Worm (Caenorhabditis elegans): ENCODE measurements around the gene srh-172.

The srh-172 gene

DNA sequence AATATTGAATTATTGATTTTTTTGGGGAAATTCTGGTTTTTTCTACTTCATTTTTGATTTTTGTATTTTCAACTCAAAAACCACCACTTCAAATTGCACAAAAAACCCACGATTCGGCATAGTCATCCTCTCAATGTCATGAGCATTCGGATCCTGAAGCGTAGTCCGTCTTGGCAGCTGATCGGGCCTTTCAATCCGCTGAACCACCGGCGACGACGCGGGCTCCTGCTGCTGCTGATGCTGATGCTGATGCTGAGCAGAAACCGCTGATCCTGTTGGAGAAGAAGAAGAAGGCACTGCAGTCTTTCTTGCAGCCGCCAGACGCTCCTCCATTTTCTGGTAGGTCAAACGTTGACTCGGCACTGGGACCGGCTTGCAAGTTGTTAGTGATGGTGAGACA, 40.3 kb downstream of the srh-172 start:
- TF ChIP-seq ces-1 (GFP tag; optimal IDR thresholded peaks at IDR 0.05) = no peak
- no peak for TF ChIP-seq bed-3 (GFP tag; optimal IDR thresholded peaks at IDR 0.05)
- TF ChIP-seq unc-120 (tag; optimal IDR thresholded peaks at IDR 0.05; ENCODE audit: poor library complexity, severe bottlenecking) = no peak
- TF ChIP-seq nhr-28 (tag; optimal IDR thresholded peaks at IDR 0.05) = no peak
- TF ChIP-seq tbx-8 (GFP tag; optimal IDR thresholded peaks at IDR 0.05) = no peak
- TF ChIP-seq blmp-1 (tag; optimal IDR thresholded peaks at IDR 0.05) = no peak
- no peak for TF ChIP-seq elt-3 (tag; optimal IDR thresholded peaks at IDR 0.05)
- no peak for TF ChIP-seq M03D4.4 (tag; optimal IDR thresholded peaks at IDR 0.05)
- TF ChIP-seq lsy-2 (tag; optimal IDR thresholded peaks at IDR 0.05) = no peak
- no peak for TF ChIP-seq snpc-4 (tag; optimal IDR thresholded peaks at IDR 0.05)
- no peak for TF ChIP-seq ham-2 (GFP tag; optimal IDR thresholded peaks at IDR 0.05)
- no peak for TF ChIP-seq ztf-11 (tag; optimal IDR thresholded peaks at IDR 0.05)
- TF ChIP-seq hlh-1 (tag; optimal IDR thresholded peaks at IDR 0.05) = no peak
- TF ChIP-seq nhr-237 (tag; optimal IDR thresholded peaks at IDR 0.05) = no peak
- no peak for TF ChIP-seq nhr-12 (tag; optimal IDR thresholded peaks at IDR 0.05)
- TF ChIP-seq ceh-39 (tag; optimal IDR thresholded peaks at IDR 0.05) = no peak
- TF ChIP-seq pha-4 (tag; optimal IDR thresholded peaks at IDR 0.05) = no peak
- no peak for TF ChIP-seq mab-5 (tag; optimal IDR thresholded peaks at IDR 0.05)

DNA sequence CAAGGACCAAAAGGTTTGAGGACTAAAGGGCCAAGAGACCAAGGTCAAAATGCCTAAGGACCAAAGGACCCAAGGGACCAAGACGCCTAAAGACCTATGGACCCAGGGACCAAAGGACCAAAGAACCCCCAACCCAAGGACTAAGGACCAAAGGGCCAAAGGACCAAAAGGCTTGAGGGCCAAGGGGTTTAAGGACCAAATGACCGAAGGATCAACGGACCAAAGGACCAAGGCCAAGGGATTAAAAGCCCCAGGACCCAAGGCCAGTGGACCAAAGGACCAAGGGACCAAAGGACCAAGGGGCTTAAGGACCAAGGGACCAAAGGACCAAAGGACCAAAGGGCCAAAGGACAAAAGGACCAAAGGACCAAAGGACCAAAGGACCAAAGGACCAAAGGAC, 40.9 kb downstream of the srh-172 start:
- TF ChIP-seq nhr-12 (tag; optimal IDR thresholded peaks at IDR 0.05) (no peak), nhr-237 (tag; optimal IDR thresholded peaks at IDR 0.05) (no peak), ceh-83 (GFP tag; optimal IDR thresholded peaks at IDR 0.05) (no peak), M03D4.4 (tag; optimal IDR thresholded peaks at IDR 0.05) (no peak), lsy-2 (tag; optimal IDR thresholded peaks at IDR 0.05) (no peak), blmp-1 (tag; optimal IDR thresholded peaks at IDR 0.05) (no peak), cnd-1 (tag; optimal IDR thresholded peaks at IDR 0.05) (no peak), ham-2 (GFP tag; optimal IDR thresholded peaks at IDR 0.05) (no peak), snpc-4 (tag; optimal IDR thresholded peaks at IDR 0.05) (no peak), mep-1 (tag; optimal IDR thresholded peaks at IDR 0.05) (no peak), nhr-2 (tag; optimal IDR thresholded peaks at IDR 0.05) (no peak), ceh-43 (GFP tag; optimal IDR thresholded peaks at IDR 0.05) (no peak), unc-62 (GFP tag; optimal IDR thresholded peaks at IDR 0.05) (no peak), sem-2 (GFP tag; optimal IDR thresholded peaks at IDR 0.05) (no peak)

DNA sequence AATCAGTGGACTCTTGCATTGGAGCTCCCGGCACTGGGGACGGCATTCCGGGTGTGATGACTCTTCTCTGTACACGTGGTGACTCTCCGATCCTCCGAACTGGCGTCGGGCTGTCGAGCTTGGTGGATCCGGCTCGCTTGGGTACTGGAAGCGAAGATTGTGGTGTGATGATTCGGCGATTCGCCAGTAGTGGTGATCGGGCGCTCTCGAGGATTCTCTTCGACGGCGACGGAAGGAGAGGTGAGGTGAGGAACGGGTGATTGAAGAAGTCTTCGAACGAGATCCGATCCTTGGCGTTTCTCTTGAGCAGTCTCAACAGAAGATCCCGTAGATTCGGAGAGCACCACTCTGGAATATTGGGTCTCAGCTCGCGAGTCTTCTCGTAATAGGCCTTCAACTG, 41.8 kb downstream of the srh-172 start:
- TF ChIP-seq lin-13 (tag; optimal IDR thresholded peaks at IDR 0.05) (no peak), pha-4 (tag; optimal IDR thresholded peaks at IDR 0.05) (no peak), nhr-12 (tag; optimal IDR thresholded peaks at IDR 0.05) (no peak), unc-39 (tag; optimal IDR thresholded peaks at IDR 0.05) (no peak), sptf-1 (tag; optimal IDR thresholded peaks at IDR 0.05) (no peak), mab-5 (tag; optimal IDR thresholded peaks at IDR 0.05) (no peak), nhr-237 (tag; optimal IDR thresholded peaks at IDR 0.05) (no peak), mep-1 (tag; optimal IDR thresholded peaks at IDR 0.05) (no peak), unc-120 (tag; optimal IDR thresholded peaks at IDR 0.05; ENCODE audit: poor library complexity, severe bottlenecking) (no peak), snpc-4 (tag; optimal IDR thresholded peaks at IDR 0.05) (no peak), zip-8 (tag; optimal IDR thresholded peaks at IDR 0.05) (no peak), ceh-83 (GFP tag; optimal IDR thresholded peaks at IDR 0.05) (no peak)

DNA sequence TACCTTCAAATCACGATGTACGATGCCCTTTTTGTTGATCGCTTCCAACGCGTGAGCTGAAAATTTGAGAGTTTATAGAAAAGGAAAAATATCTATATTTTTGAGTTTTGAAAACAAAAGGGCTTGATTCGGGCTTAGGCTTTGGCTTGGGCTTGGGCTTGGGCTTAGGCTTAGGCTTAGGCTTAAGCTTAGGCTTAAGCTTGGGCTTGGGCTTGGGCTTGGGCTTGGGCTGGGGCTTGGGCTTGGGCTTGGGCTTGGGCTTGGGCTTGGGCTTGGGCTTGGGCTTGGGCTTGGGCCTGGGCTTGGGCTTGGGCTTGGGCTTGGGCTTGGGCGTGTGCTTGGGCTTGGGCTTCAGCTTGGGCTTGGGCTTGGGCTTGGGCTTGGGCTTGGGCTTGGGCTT, 43.4 kb downstream of the srh-172 start:
- TF ChIP-seq sptf-1 (tag; optimal IDR thresholded peaks at IDR 0.05) = peak; percentile 3
- TF ChIP-seq unc-120 (tag; optimal IDR thresholded peaks at IDR 0.05; ENCODE audit: poor library complexity, severe bottlenecking) = no peak
- TF ChIP-seq bed-3 (GFP tag; optimal IDR thresholded peaks at IDR 0.05) = no peak
- TF ChIP-seq ces-1 (GFP tag; optimal IDR thresholded peaks at IDR 0.05) = no peak
- no peak for TF ChIP-seq lin-32 (GFP tag; optimal IDR thresholded peaks at IDR 0.05)

DNA sequence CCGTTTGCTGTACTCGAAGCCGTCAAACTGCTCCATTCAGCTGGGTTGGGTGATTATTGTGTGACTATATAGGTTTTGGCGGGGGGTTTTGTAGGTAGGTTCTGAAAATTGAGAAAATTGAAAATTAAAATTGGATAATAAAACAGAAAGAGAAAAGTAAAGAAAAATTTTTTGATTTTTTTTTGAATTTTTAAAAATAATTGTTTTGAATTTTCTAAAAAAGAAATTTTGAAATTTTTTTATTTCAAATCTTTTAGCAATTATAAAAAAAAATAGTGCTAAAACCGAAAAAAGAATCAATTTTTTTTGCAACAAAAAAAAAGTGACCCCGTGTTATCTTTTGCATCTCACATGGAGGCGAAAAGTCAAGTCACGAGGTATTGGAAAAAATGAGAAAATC, 45.5 kb downstream of the srh-172 start, which contains the start of gene unc-51:
TSS of gene unc-51 (minus strand) at position 101 of the 400 bp plus-strand sequence.
- no peak for TF ChIP-seq sem-2 (GFP tag; optimal IDR thresholded peaks at IDR 0.05)
- no peak for TF ChIP-seq nhr-12 (tag; optimal IDR thresholded peaks at IDR 0.05)
- TF ChIP-seq ceh-39 (tag; optimal IDR thresholded peaks at IDR 0.05) = no peak
- TF ChIP-seq bed-3 (GFP tag; optimal IDR thresholded peaks at IDR 0.05) = no peak
- TF ChIP-seq nhr-2 (tag; optimal IDR thresholded peaks at IDR 0.05) = no peak
- no peak for TF ChIP-seq unc-39 (tag; optimal IDR thresholded peaks at IDR 0.05)
- TF ChIP-seq lin-13 (tag; optimal IDR thresholded peaks at IDR 0.05) = no peak
- TF ChIP-seq mls-2 (tag; optimal IDR thresholded peaks at IDR 0.05) = no peak
- TF ChIP-seq ztf-11 (tag; optimal IDR thresholded peaks at IDR 0.05) = no peak
- TF ChIP-seq zip-8 (tag; optimal IDR thresholded peaks at IDR 0.05) = no peak
- TF ChIP-seq lin-32 (GFP tag; optimal IDR thresholded peaks at IDR 0.05) = no peak
- TF ChIP-seq nhr-28 (tag; optimal IDR thresholded peaks at IDR 0.05) = no peak
- no peak for TF ChIP-seq ceh-43 (GFP tag; optimal IDR thresholded peaks at IDR 0.05)
- TF ChIP-seq nhr-76 (tag; optimal IDR thresholded peaks at IDR 0.05) = no peak
- TF ChIP-seq cnd-1 (tag; optimal IDR thresholded peaks at IDR 0.05) = no peak

Measured in whole organism, mixed stage, embryonic.